Worm (Caenorhabditis elegans) whole organism, L1 larva: ENCODE results near the gene noca-1.

Experiments used
- C04F5.9 ChIP-seq: sonication (generic microtip); optimal IDR thresholded peaks from 2 replicates; lab custom pipeline; 2016; ENCODE audit warnings: missing genetic modification characterization, missing compliant biosample characterization
- C34B4.2 ChIP-seq: sonication (generic microtip); optimal IDR thresholded peaks from 2 replicates; lab custom pipeline; 2017; ENCODE audit warnings: mild to moderate bottlenecking, missing genetic modification characterization, missing compliant biosample characterization
- blmp-1 ChIP-seq: fragments of 150-350 bp; optimal IDR thresholded peaks from 2 replicates; lab custom pipeline; 2014; ENCODE audit warnings: missing biosample characterization, missing genetic modification characterization
- ceh-8 ChIP-seq: fragments of 200-800 bp; sonication (Bioruptor generic); optimal IDR thresholded peaks from 2 replicates; lab custom pipeline; 2018; ENCODE audit warnings: mild to moderate bottlenecking, missing genetic modification characterization, moderate library complexity, missing compliant biosample characterization
- ceh-82 ChIP-seq, 3 experiments: fragments of 150-350 bp in 1 of 3; sonication (generic microtip) in 2 of 3; optimal IDR thresholded peaks; 2 replicates each; lab custom pipeline; 2014 to 2017; ENCODE audit warnings: missing biosample characterization in 3 of 3, missing genetic modification characterization in 3 of 3
- ceh-88 ChIP-seq: fragments of 200-800 bp; sonication (Bioruptor generic); IDR thresholded peaks from 2 replicates; pipeline ENCODE4 v1.3.6; 2022; ENCODE audit warnings: missing genetic modification characterization, missing compliant biosample characterization
- ceh-90 ChIP-seq: sonication (generic microtip); optimal IDR thresholded peaks from 2 replicates; lab custom pipeline; 2016; ENCODE audit warnings: missing genetic modification characterization, missing compliant biosample characterization
- dpl-1 ChIP-seq, 3 experiments: fragments of 150-350 bp in 2 of 3; sonication (generic microtip) in 1 of 3; optimal IDR thresholded peaks; 2 replicates each; lab custom pipeline; 2014 to 2017; ENCODE audit warnings: missing biosample characterization in 3 of 3, missing genetic modification characterization in 3 of 3, missing genetic modification reagents in 3 of 3
- efl-1 ChIP-seq, 4 experiments: fragments of 150-350 bp; optimal IDR thresholded peaks in 3 of 4; peaks in 1 of 4; 1 replicate in 1 of 4; 2 replicates in 3 of 4; lab custom pipeline; 2014; ENCODE audit warnings: missing biosample characterization in 2 of 4, missing genetic modification characterization in 2 of 4, missing genetic modification reagents in 2 of 4
- egl-13 ChIP-seq: sonication (generic microtip); optimal IDR thresholded peaks from 2 replicates; lab custom pipeline; 2016; ENCODE audit warnings: missing genotype, missing genetic modification reagents, missing genetic modification characterization, missing compliant biosample characterization
- fkh-10 ChIP-seq: sonication (generic microtip); optimal IDR thresholded peaks from 2 replicates; lab custom pipeline; 2017; ENCODE audit warnings: missing biosample characterization, missing genetic modification reagents, missing genetic modification characterization
- fkh-4 ChIP-seq: sonication (generic microtip); optimal IDR thresholded peaks from 2 replicates; lab custom pipeline; 2016; ENCODE audit warnings: missing compliant biosample characterization, missing genetic modification characterization, borderline replicate concordance
- fos-1 ChIP-seq: fragments of 150-350 bp; optimal IDR thresholded peaks from 2 replicates; lab custom pipeline; 2014; ENCODE audit warnings: missing biosample characterization, missing genetic modification characterization
- grh-1 ChIP-seq: fragments of 200-800 bp; sonication (Bioruptor generic); IDR thresholded peaks from 2 replicates; pipeline ENCODE4 v1.3.6; 2022; ENCODE audit warnings: missing genetic modification reagents, missing genetic modification characterization, missing compliant biosample characterization
- hlh-17 ChIP-seq: fragments of 200-800 bp; sonication (Bioruptor generic); optimal IDR thresholded peaks from 2 replicates; lab custom pipeline; 2018; ENCODE audit warnings: missing genetic modification characterization, mild to moderate bottlenecking, missing compliant biosample characterization, moderate library complexity, borderline replicate concordance
- hlh-4 ChIP-seq: sonication (generic microtip); optimal IDR thresholded peaks from 2 replicates; lab custom pipeline; 2016; ENCODE audit warnings: mild to moderate bottlenecking, missing genetic modification characterization, missing compliant biosample characterization
- hpl-2 ChIP-seq: fragments of 150-350 bp; optimal IDR thresholded peaks from 2 replicates; lab custom pipeline; 2014; ENCODE audit warnings: missing biosample characterization, missing genetic modification reagents, missing genetic modification characterization
- lin-13 ChIP-seq: fragments of 150-350 bp; optimal IDR thresholded peaks from 2 replicates; lab custom pipeline; 2014; ENCODE audit warnings: missing biosample characterization, missing genetic modification reagents, missing genetic modification characterization
- lin-14 ChIP-seq: fragments of 200-800 bp; sonication (Bioruptor generic); optimal IDR thresholded peaks from 2 replicates; lab custom pipeline; 2018; ENCODE audit warnings: mild to moderate bottlenecking, missing genetic modification characterization, moderate library complexity, missing compliant biosample characterization
- mab-9 ChIP-seq: fragments of 200-800 bp; sonication (Bioruptor generic); IDR thresholded peaks from 2 replicates; pipeline ENCODE4 v1.3.6; 2022; ENCODE audit warnings: missing genetic modification reagents, missing genetic modification characterization, missing compliant biosample characterization
- mef-2 ChIP-seq: fragments of 150-350 bp; optimal IDR thresholded peaks from 2 replicates; lab custom pipeline; 2014; ENCODE audit warnings: missing biosample characterization, missing genetic modification characterization
- nhr-12 ChIP-seq: sonication (generic microtip); optimal IDR thresholded peaks from 2 replicates; lab custom pipeline; 2017; ENCODE audit warnings: missing biosample characterization, missing genetic modification characterization
- nhr-19 ChIP-seq: fragments of 200-800 bp; sonication (Bioruptor generic); conservative IDR thresholded peaks from 2 replicates; pipeline ENCODE4 v1.3.6; 2022; ENCODE audit warnings: missing genetic modification characterization, missing compliant biosample characterization
- nhr-20 ChIP-seq: sonication (generic microtip); optimal IDR thresholded peaks from 2 replicates; lab custom pipeline; 2016; ENCODE audit warnings: mild to moderate bottlenecking, missing genetic modification characterization, missing compliant biosample characterization
- nhr-76 ChIP-seq: sonication (generic microtip); optimal IDR thresholded peaks from 2 replicates; lab custom pipeline; 2017; ENCODE audit warnings: missing biosample characterization, missing genetic modification characterization
- nhr-77 ChIP-seq: fragments of 150-350 bp; optimal IDR thresholded peaks from 2 replicates; lab custom pipeline; 2014; ENCODE audit warnings: missing biosample characterization, missing genetic modification characterization
- nhr-84 ChIP-seq: sonication (generic microtip); optimal IDR thresholded peaks from 2 replicates; lab custom pipeline; 2017; ENCODE audit warnings: missing biosample characterization, missing genetic modification characterization
- nhr-85 ChIP-seq: sonication (generic microtip); peaks from one replicate; lab custom pipeline; 2016; ENCODE audit warnings: missing genetic modification characterization, inconsistent platforms, missing compliant biosample characterization
- nhr-90 ChIP-seq: sonication (generic microtip); optimal IDR thresholded peaks from 2 replicates; lab custom pipeline; 2016; ENCODE audit warnings: mild to moderate bottlenecking, missing genetic modification characterization, missing compliant biosample characterization; ENCODE audit not compliant: poor library complexity
- pag-3 ChIP-seq: sonication (generic microtip); optimal IDR thresholded peaks from 2 replicates; lab custom pipeline; 2017; ENCODE audit warnings: missing genetic modification characterization, mild to moderate bottlenecking, missing compliant biosample characterization, antibody characterized with exemption, borderline replicate concordance; ENCODE audit not compliant: insufficient read depth
- rnt-1 ChIP-seq: sonication (generic microtip); optimal IDR thresholded peaks from 2 replicates; lab custom pipeline; 2016; ENCODE audit warnings: mild to moderate bottlenecking, missing genetic modification characterization, moderate library complexity, missing compliant biosample characterization
- snpc-4 ChIP-seq: fragments of 150-350 bp; optimal IDR thresholded peaks from 2 replicates; lab custom pipeline; 2014; ENCODE audit warnings: missing biosample characterization, missing genetic modification characterization
- snu-23 ChIP-seq: sonication (generic microtip); optimal IDR thresholded peaks from 2 replicates; lab custom pipeline; 2016; ENCODE audit warnings: missing genetic modification characterization, missing compliant biosample characterization
- tlp-1 ChIP-seq: fragments of 150-350 bp; optimal IDR thresholded peaks from 2 replicates; lab custom pipeline; 2014; ENCODE audit warnings: missing biosample characterization, missing genetic modification characterization
- unc-86 ChIP-seq: sonication (generic microtip); optimal IDR thresholded peaks from 2 replicates; lab custom pipeline; 2016; ENCODE audit warnings: missing genetic modification characterization, missing compliant biosample characterization

The noca-1 gene

DNA sequence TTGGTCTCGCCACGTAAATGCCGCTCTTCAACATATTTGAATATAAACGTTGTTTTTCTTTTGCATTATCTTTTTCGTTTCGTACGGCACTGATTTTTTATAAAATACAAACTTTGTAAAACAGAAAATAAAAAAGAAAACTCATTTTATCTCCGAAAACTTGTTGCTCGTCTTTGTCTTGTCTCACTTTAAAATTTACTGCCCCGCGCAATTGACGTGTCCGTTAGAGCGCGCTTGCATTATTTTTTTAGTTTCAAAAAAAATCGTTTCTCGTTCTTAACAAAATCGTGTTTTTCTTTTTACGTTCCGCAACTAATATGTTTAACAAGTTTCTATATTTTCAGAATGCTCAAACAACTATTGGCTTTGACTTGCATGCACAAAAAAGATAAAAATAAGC lies at the start of gene noca-1:
Gene noca-1, plus strand, starts transcription at position 345 of the 400 bp plus-strand sequence.
- TF ChIP-seq rnt-1 (no peak), efl-1 (optimal IDR thresholded peaks at IDR 0.05; lab: Kevin White, UChicago) (peak in 1 of 2 experiments; percentile 19), efl-1 (GFP tag; optimal IDR thresholded peaks at IDR 0.05 in 1 of 2; lab: Kevin White, UChicago) (no peak)

DNA sequence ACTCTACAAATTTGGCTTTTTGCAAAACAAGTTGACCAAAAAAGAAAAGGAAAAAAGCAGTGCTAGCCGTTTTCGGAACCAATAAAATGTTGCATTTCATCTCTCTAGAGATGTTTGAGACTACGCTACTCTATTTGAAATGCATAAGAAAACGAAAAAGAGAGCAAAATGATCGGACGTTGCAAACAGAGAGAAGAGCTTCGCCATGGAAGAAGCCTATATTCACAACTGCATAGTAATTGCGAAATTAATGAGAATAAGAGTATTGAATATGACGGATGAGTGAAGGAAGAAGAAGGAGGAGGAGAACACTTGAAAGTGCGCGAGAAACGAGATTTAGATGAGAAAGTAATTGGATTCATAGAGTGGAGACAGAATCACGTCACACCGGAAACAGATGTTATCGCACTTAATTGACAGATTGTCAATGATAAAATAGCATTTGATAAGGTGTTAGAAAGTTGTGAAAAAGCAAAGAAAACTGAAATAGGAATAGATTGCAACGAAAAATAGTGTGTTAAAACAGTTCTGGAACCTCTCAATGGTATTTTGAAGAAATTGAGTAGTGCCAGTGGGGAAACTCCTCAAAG lies 46.8 kb upstream of the noca-1 start:
- TF ChIP-seq nhr-85 (tag; lab: Kevin White, UChicago) (peak; percentile 13), blmp-1 (tag; lab: Kevin White, UChicago) (peak; percentile 34), lin-14 (peak; percentile 8), C04F5.9 (tag; lab: Kevin White, UChicago) (no peak), nhr-77 (tag; lab: Kevin White, UChicago) (no peak), nhr-12 (tag; lab: Kevin White, UChicago) (no peak), egl-13 (tag; lab: Kevin White, UChicago) (no peak), fos-1 (no peak), lin-13 (GFP tag; lab: Kevin White, UChicago) (no peak), hlh-17 (no peak), snpc-4 (tag; lab: Kevin White, UChicago) (no peak), nhr-90 (tag; lab: Kevin White, UChicago) (no peak), mef-2 (tag; lab: Kevin White, UChicago) (no peak), ceh-82 (tag; optimal IDR thresholded peaks at IDR 0.05; lab: Kevin White, UChicago) (peak in 1 of 3 experiments; percentile 10), nhr-20 (tag; lab: Kevin White, UChicago) (no peak), ceh-8 (GFP tag; lab: Kevin White, UChicago) (no peak), fkh-4 (no peak), dpl-1 (GFP tag; optimal IDR thresholded peaks at IDR 0.05; lab: Kevin White, UChicago) (no peak), tlp-1 (tag; lab: Kevin White, UChicago) (no peak), efl-1 (optimal IDR thresholded peaks at IDR 0.05; lab: Kevin White, UChicago) (no peak), efl-1 (GFP tag; optimal IDR thresholded peaks at IDR 0.05 in 1 of 2; lab: Kevin White, UChicago) (peak in 1 of 2 experiments; percentile 6), nhr-84 (tag; lab: Kevin White, UChicago) (no peak), grh-1 (no peak)

DNA sequence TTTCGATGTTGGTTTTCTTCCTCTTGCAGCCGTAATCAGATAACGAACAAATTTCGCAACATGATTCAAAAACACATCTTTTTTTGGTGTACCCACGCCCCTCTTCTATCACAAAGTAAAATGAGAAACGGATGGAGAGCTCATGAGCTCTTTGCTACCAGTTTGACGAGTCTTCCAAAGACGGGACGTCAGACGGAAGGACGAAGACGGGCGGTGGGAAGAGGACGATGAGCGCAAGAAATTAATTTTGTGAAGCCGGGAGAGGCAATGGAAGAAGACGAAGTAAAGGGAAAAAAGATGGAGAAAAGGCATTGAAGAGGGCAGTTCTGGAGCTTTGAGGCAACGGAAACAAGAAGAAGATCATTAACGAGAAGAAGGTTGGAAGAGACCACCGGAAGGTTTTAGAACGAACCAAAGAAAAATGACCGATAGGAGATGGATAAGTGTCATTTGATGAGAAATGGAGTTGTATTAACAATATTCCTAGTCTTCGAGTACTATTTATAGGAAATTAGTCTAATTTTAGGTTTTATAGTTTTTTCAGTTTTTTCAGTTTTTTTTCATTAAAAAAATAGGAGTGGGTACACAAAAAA lies 41.0 kb upstream of the noca-1 start:
- TF ChIP-seq mab-9 (GFP tag; lab: Robert Waterston, UW) (no peak), snu-23 (GFP tag; lab: Kevin White, UChicago) (no peak), nhr-76 (tag; lab: Kevin White, UChicago) (no peak), ceh-88 (GFP tag; lab: Robert Waterston, UW) (no peak), fkh-10 (GFP tag; lab: Kevin White, UChicago) (no peak), grh-1 (no peak), ceh-90 (tag; lab: Kevin White, UChicago) (no peak), hlh-17 (no peak), fkh-4 (no peak), ceh-82 (tag; optimal IDR thresholded peaks at IDR 0.05; lab: Kevin White, UChicago) (peak in 1 of 3 experiments; percentile 12), lin-14 (peak; percentile 69), C34B4.2 (tag; lab: Kevin White, UChicago) (no peak), pag-3 (tag; lab: Kevin White, UChicago) (no peak), nhr-19 (no peak), hpl-2 (no peak), hlh-4 (tag; lab: Kevin White, UChicago) (no peak), unc-86 (tag; lab: Kevin White, UChicago) (no peak)
